Worm (Caenorhabditis elegans) whole organism, L1 larva: Measurements from ENCODE around the gene mmad-1.

Experiments
- aly-2 ChIP-seq: fragments of 150-350 bp; optimal IDR thresholded peaks from 2 replicates; lab custom pipeline; 2014; ENCODE audit warnings: missing biosample characterization, missing genetic modification characterization
- ama-1 ChIP-seq: fragments of 150-350 bp; optimal IDR thresholded peaks from 2 replicates; lab custom pipeline; 2014
- nhr-237 ChIP-seq: fragments of 150-350 bp; optimal IDR thresholded peaks from 2 replicates; lab custom pipeline; 2014; ENCODE audit warnings: missing biosample characterization, missing genetic modification characterization
- nhr-28 ChIP-seq: fragments of 150-350 bp; optimal IDR thresholded peaks from 2 replicates; lab custom pipeline; 2014; ENCODE audit warnings: missing biosample characterization, missing genetic modification characterization

- TF ChIP-seq nhr-28 (no peak), ama-1 (lab: Kevin White, UChicago) (no peak), aly-2 (tag; lab: Kevin White, UChicago) (no peak), nhr-237 (tag; lab: Kevin White, UChicago) (no peak)
Measured at ce11 chrIII:13540791-13541190, 8.0 kb downstream of the mmad-1 start.
